Fruit fly (Drosophila melanogaster): Measurements from ENCODE around the gene Exo70.

dm6 chr3L:8451966-8452620 lies 40.4 kb downstream of the Exo70 start:
- TF ChIP-seq D1 (tag; optimal IDR thresholded peaks at IDR 0.05) (no peak), rn (GFP tag; IDR thresholded peaks at IDR 0.05) (no peak), Pif1A (GFP tag; optimal IDR thresholded peaks at IDR 0.05) (no peak), CG4496 (GFP tag; IDR thresholded peaks at IDR 0.05) (no peak), gl (tag; optimal IDR thresholded peaks at IDR 0.05) (no peak), CG34367 (tag; optimal IDR thresholded peaks at IDR 0.05) (no peak), CG12605 (GFP tag; IDR thresholded peaks at IDR 0.05) (no peak), Pif1B (GFP tag; optimal IDR thresholded peaks at IDR 0.05) (no peak), CG8159 (tag; optimal IDR thresholded peaks at IDR 0.05) (no peak), CG13204 (GFP tag; optimal IDR thresholded peaks at IDR 0.05) (no peak), CG15710 (tag; optimal IDR thresholded peaks at IDR 0.05) (no peak)
